Fruit fly (Drosophila melanogaster) whole organism, prepupa: ENCODE results near the gene RpS19b.

ENCODE experiments used
- Blimp-1 ChIP-seq: fragments of 200-800 bp; sonication (Bioruptor generic); optimal IDR thresholded peaks from 3 replicates; lab custom pipeline; 2017; ENCODE audit warnings: missing biosample characterization, missing genetic modification characterization, mild to moderate bottlenecking, moderate library complexity, missing genetic modification reagents
- CG10669 ChIP-seq: fragments of 200-800 bp; sonication (Bioruptor generic); optimal IDR thresholded peaks from 3 replicates; lab custom pipeline; 2018; ENCODE audit warnings: missing biosample characterization, mild to moderate bottlenecking, missing genetic modification characterization, moderate library complexity
- CG11762 ChIP-seq: fragments of 200-800 bp; sonication (Bioruptor generic); optimal IDR thresholded peaks from 3 replicates; lab custom pipeline; 2016; ENCODE audit warnings: missing biosample characterization, missing genetic modification characterization; ENCODE audit not compliant: insufficient read depth
- CG15336 ChIP-seq: fragments of 200-800 bp; sonication (Bioruptor generic); IDR thresholded peaks from 2 replicates; pipeline ENCODE4 v1.3.6; 2022; ENCODE audit warnings: missing biosample characterization, missing genetic modification characterization
- CG1621 ChIP-seq: fragments of 200-800 bp; sonication (Bioruptor generic); optimal IDR thresholded peaks from 3 replicates; lab custom pipeline; 2018; ENCODE audit warnings: missing biosample characterization, mild to moderate bottlenecking, missing genetic modification characterization
- CG16779 ChIP-seq: fragments of 200-800 bp; sonication (Bioruptor generic); optimal IDR thresholded peaks from 3 replicates; lab custom pipeline; 2017; ENCODE audit warnings: missing biosample characterization, mild to moderate bottlenecking, missing genetic modification characterization
- CG3032 ChIP-seq: fragments of 200-800 bp; optimal IDR thresholded peaks from 2 replicates; lab custom pipeline; 2019; ENCODE audit warnings: missing biosample characterization, mild to moderate bottlenecking, missing genetic modification characterization, moderate library complexity
- CG32006 ChIP-seq: fragments of 200-800 bp; sonication (Bioruptor generic); optimal IDR thresholded peaks from 3 replicates; lab custom pipeline; 2017; ENCODE audit warnings: missing biosample characterization, mild to moderate bottlenecking, missing genetic modification characterization
- CG34406 ChIP-seq: fragments of 200-800 bp; sonication (Bioruptor generic); optimal IDR thresholded peaks from 3 replicates; lab custom pipeline; 2016; ENCODE audit warnings: missing biosample characterization, missing genetic modification characterization
- CG3919 ChIP-seq: fragments of 200-800 bp; sonication (Bioruptor generic); optimal IDR thresholded peaks from 3 replicates; lab custom pipeline; 2016; ENCODE audit warnings: missing biosample characterization, missing genetic modification characterization
- CG6163 ChIP-seq: fragments of 200-800 bp; sonication (Bioruptor generic); IDR thresholded peaks from 3 replicates; pipeline ENCODE4 v1.3.6; 2022; ENCODE audit warnings: missing biosample characterization, missing genetic modification characterization
- CG6276 ChIP-seq: fragments of 200-800 bp; sonication (Bioruptor generic); optimal IDR thresholded peaks from 2 replicates; lab custom pipeline; 2017; ENCODE audit warnings: missing biosample characterization, mild to moderate bottlenecking, missing genetic modification characterization
- CG6808 ChIP-seq: fragments of 200-800 bp; sonication (Bioruptor generic); optimal IDR thresholded peaks from 3 replicates; lab custom pipeline; 2017; ENCODE audit warnings: missing biosample characterization, missing genetic modification characterization, mild to moderate bottlenecking, moderate library complexity, missing genetic modification reagents
- CG6854 ChIP-seq: fragments of 200-800 bp; sonication (Bioruptor generic); optimal IDR thresholded peaks from 2 replicates; lab custom pipeline; 2017; ENCODE audit warnings: missing biosample characterization, mild to moderate bottlenecking, missing genetic modification characterization
- CG7368 ChIP-seq: fragments of 200-800 bp; sonication (Bioruptor generic); optimal IDR thresholded peaks from 3 replicates; lab custom pipeline; 2016; ENCODE audit warnings: missing biosample characterization, missing genetic modification characterization
- CG8119 ChIP-seq: fragments of 200-800 bp; sonication (Bioruptor generic); IDR thresholded peaks from 3 replicates; pipeline ENCODE4 v1.3.6; 2022; ENCODE audit warnings: missing biosample characterization, missing genetic modification characterization
- CG8319 ChIP-seq: fragments of 200-800 bp; sonication (Bioruptor generic); optimal IDR thresholded peaks from 3 replicates; lab custom pipeline; 2016; ENCODE audit warnings: missing biosample characterization, missing genetic modification characterization
- CG9139 ChIP-seq: fragments of 200-800 bp; sonication (Bioruptor generic); optimal IDR thresholded peaks from 3 replicates; lab custom pipeline; 2017; ENCODE audit warnings: missing biosample characterization, mild to moderate bottlenecking, missing genetic modification characterization
- Eip75B ChIP-seq: fragments of 200-800 bp; sonication (Bioruptor generic); optimal IDR thresholded peaks from 3 replicates; lab custom pipeline; 2016; ENCODE audit warnings: missing biosample characterization, missing genetic modification characterization
- Ets96B ChIP-seq: fragments of 200-800 bp; optimal IDR thresholded peaks from 2 replicates; lab custom pipeline; 2019; ENCODE audit warnings: missing biosample characterization, mild to moderate bottlenecking, missing genetic modification characterization, moderate library complexity
- Hr38 ChIP-seq: sonication (Bioruptor generic); optimal IDR thresholded peaks from 2 replicates; lab custom pipeline; 2016; ENCODE audit warnings: missing biosample characterization, missing genetic modification characterization
- Hr39 ChIP-seq: fragments of 200-800 bp; sonication (Bioruptor generic); optimal IDR thresholded peaks from 2 replicates; lab custom pipeline; 2016; ENCODE audit warnings: missing biosample characterization, missing genetic modification characterization
- Sox14 ChIP-seq: fragments of 200-800 bp; sonication (Bioruptor generic); optimal IDR thresholded peaks from 3 replicates; lab custom pipeline; 2016; ENCODE audit warnings: missing biosample characterization, missing genetic modification characterization
- Sox15 ChIP-seq: fragments of 200-800 bp; sonication (Bioruptor generic); optimal IDR thresholded peaks from 3 replicates; lab custom pipeline; 2016; ENCODE audit warnings: missing biosample characterization, missing genetic modification characterization
- achi ChIP-seq: fragments of 200-800 bp; sonication (Bioruptor generic); optimal IDR thresholded peaks from 3 replicates; lab custom pipeline; 2016; ENCODE audit warnings: missing biosample characterization, missing genetic modification characterization
- dac ChIP-seq: fragments of 200-800 bp; sonication (Bioruptor generic); optimal IDR thresholded peaks from 2 replicates; lab custom pipeline; 2017; ENCODE audit warnings: missing biosample characterization, mild to moderate bottlenecking, missing genetic modification characterization
- dsx ChIP-seq: fragments of 200-800 bp; optimal IDR thresholded peaks from 3 replicates; lab custom pipeline; 2019; ENCODE audit warnings: missing biosample characterization, mild to moderate bottlenecking, missing genetic modification characterization, moderate library complexity; ENCODE audit not compliant: poor library complexity, severe bottlenecking
- eg ChIP-seq: fragments of 200-800 bp; sonication (Bioruptor generic); IDR thresholded peaks from 3 replicates; pipeline ENCODE4 v1.3.6; 2022; ENCODE audit warnings: missing biosample characterization, missing genetic modification characterization
- fd59A ChIP-seq: fragments of 200-800 bp; sonication (Bioruptor generic); optimal IDR thresholded peaks from 2 replicates; lab custom pipeline; 2017; ENCODE audit warnings: missing biosample characterization, mild to moderate bottlenecking, missing genetic modification characterization, missing genetic modification reagents
- fd85E ChIP-seq: fragments of 200-800 bp; sonication (Bioruptor generic); optimal IDR thresholded peaks from 3 replicates; lab custom pipeline; 2016; ENCODE audit warnings: missing biosample characterization, missing genetic modification characterization
- fkh ChIP-seq: fragments of 200-800 bp; sonication (Bioruptor generic); optimal IDR thresholded peaks from 3 replicates; lab custom pipeline; 2017; ENCODE audit warnings: missing biosample characterization, mild to moderate bottlenecking, missing genetic modification characterization, moderate library complexity
- lz ChIP-seq: fragments of 200-800 bp; sonication (Bioruptor generic); optimal IDR thresholded peaks from 3 replicates; lab custom pipeline; 2016; ENCODE audit warnings: missing biosample characterization, missing genetic modification characterization
- pdm3 ChIP-seq: fragments of 200-800 bp; sonication (Bioruptor generic); optimal IDR thresholded peaks from 3 replicates; lab custom pipeline; 2016; ENCODE audit warnings: missing biosample characterization, missing genetic modification characterization
- salr ChIP-seq, 2 experiments: fragments of 200-800 bp; sonication (Bioruptor generic); optimal IDR thresholded peaks; 3 replicates each; lab custom pipeline; 2016 to 2018; ENCODE audit warnings: missing biosample characterization in 2 of 2, missing genetic modification characterization in 2 of 2, mild to moderate bottlenecking in 1 of 2
- spab ChIP-seq: fragments of 200-800 bp; sonication (Bioruptor generic); optimal IDR thresholded peaks from 2 replicates; lab custom pipeline; 2017; ENCODE audit warnings: missing biosample characterization, mild to moderate bottlenecking, missing genetic modification characterization, missing genetic modification reagents
- svp ChIP-seq: fragments of 200-800 bp; sonication (Bioruptor generic); peaks from one replicate; lab custom pipeline; 2016; ENCODE audit warnings: missing biosample characterization, missing genetic modification characterization
- vri ChIP-seq: fragments of 200-800 bp; sonication (Bioruptor generic); optimal IDR thresholded peaks from 3 replicates; lab custom pipeline; 2016; ENCODE audit warnings: missing biosample characterization, mild to moderate bottlenecking, missing genetic modification characterization

The RpS19b gene

DNA sequence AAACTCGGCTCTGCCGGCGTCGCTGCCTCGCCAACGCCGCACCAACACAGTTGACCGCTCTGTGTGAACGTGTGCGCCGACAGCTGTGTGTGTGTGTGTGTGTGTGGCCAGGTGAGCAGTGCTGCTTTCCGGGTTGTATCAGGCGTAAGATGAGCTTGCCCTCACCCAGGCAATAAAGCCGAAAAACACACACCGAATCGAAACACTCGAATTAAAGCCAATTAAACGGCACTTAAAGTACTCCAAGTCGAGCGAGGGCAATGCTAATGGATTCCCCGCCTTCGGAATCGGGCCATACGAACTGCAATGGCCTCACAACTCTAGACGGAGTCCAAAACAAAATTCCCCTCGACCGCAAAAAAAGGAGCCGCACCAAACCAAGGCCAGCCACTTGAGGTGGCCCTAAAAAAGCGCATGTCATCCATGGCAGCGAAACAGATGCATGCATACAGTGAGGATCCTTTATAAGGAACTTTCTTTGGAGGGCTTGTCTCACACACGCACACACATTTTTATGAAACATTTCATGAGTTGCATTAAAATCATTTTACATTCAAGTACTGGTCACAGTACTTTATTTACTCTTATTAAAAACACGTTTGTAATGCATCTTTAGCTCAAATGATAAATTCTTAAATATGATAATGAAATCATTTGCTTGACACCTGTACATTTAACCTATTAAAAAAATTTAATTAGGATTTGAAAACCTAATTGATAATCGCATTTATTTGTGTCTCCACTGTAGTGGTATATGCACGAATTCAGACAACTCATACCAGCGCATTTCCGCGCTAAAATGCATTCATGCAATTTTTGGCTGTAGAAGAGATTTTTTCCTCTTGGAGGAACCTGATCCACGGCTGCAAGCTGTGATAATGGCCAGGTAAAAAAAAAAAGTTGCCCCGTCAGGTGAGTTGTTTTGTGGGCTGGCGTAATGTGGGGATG is 15.4 kb upstream of the RpS19b start (continued):
- TF ChIP-seq achi (GFP tag; lab: Kevin White, UChicago) (peak; percentile 94), CG6163 (GFP tag; lab: Robert Waterston, UW) (peak; percentile 87), eg (GFP tag; lab: Robert Waterston, UW) (peak; percentile 78), pdm3 (peak; percentile 96), fd85E (GFP tag; lab: Kevin White, UChicago) (peak; percentile 81), salr (GFP tag; optimal IDR thresholded peaks at IDR 0.05; lab: Kevin White, UChicago) (peak; percentile 92), fkh (GFP tag; lab: Kevin White, UChicago) (no peak), CG6276 (peak; percentile 89), CG3919 (GFP tag; lab: Kevin White, UChicago) (peak; percentile 96), Sox15 (GFP tag; lab: Kevin White, UChicago) (peak; percentile 94), Eip75B (GFP tag; lab: Kevin White, UChicago) (peak; percentile 96), CG9139 (GFP tag; lab: Kevin White, UChicago) (peak; percentile 91), Blimp-1 (peak; percentile 67), svp (GFP tag; lab: Kevin White, UChicago) (peak; percentile 99), vri (GFP tag; lab: Kevin White, UChicago) (peak; percentile 88), lz (GFP tag; lab: Kevin White, UChicago) (peak; percentile 95), CG34406 (GFP tag; lab: Kevin White, UChicago) (peak; percentile 95), CG7368 (GFP tag; lab: Kevin White, UChicago) (peak; percentile 89), dac (GFP tag; lab: Kevin White, UChicago) (peak; percentile 73)

- no peak for TF ChIP-seq achi (GFP tag; lab: Kevin White, UChicago)
- no peak for TF ChIP-seq CG3032 (tag; lab: Kevin White, UChicago)
- TF ChIP-seq CG9139 (GFP tag; lab: Kevin White, UChicago) = no peak
- TF ChIP-seq salr (GFP tag; optimal IDR thresholded peaks at IDR 0.05; lab: Kevin White, UChicago) = no peak
- no peak for TF ChIP-seq pdm3
- TF ChIP-seq CG15336 (GFP tag; lab: Robert Waterston, UW) = no peak
- TF ChIP-seq CG6808 (GFP tag; lab: Kevin White, UChicago) = no peak
- TF ChIP-seq spab (GFP tag; lab: Kevin White, UChicago) = no peak
- no peak for TF ChIP-seq CG7368 (GFP tag; lab: Kevin White, UChicago)
- TF ChIP-seq svp (GFP tag; lab: Kevin White, UChicago) = no peak
- TF ChIP-seq fd59A = no peak
- no peak for TF ChIP-seq dsx (GFP tag; lab: Kevin White, UChicago)
- no peak for TF ChIP-seq Ets96B
- no peak for TF ChIP-seq Hr39
Observed at dm6 chr3R:23948324-23948465, 14.9 kb upstream of the RpS19b start, which contains the start of gene CG12268. TSS of gene CG12268 (minus strand) at chr3R:23948424.

DNA sequence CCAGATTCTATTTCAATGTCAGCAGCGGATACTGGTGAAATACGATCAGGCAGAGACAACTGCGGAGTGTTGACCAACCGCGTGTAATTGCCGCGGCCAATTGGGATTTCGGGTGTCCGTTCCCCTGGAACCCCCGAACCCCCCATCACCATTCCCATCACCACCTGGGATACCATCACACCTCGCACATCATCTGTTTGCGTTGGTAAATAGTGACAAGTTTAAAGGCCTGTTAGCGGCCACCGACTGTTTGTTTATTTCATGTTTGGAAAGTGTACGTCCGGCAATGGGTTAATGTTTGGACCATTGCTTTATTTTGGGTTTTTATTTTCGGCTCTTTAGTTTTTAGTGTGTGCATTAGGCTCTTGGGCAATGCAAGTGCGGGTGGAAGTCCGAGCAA is 13.7 kb upstream of the RpS19b start:
- TF ChIP-seq CG6276 = no peak
- TF ChIP-seq fkh (GFP tag; lab: Kevin White, UChicago) = peak; percentile 88

DNA sequence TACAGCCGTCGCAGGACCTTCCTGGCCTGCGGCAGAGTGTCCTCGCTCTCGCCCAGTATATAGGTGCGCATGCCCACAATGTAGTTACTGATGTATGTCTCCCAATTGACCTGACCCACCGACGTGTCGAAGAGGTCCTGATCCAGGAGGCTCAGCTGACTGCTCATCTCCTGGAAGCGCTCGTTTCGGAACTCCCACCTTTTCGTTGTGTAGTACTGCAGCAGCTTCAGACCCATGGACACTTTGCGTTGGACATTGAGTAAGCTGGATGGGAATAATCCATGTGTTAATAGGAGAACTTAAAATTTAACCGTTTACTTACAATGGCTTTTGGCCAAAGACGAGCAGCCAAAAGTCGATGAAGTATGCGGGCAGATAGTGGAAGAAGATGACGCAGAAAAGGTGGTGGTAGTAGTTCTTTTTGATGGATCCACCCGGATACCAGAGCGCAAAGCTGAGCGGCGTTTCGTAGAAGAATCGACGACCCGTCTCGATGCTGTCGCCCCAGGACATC is 10.6 kb upstream of the RpS19b start:
- no peak for TF ChIP-seq Ets96B
- TF ChIP-seq fkh (GFP tag; lab: Kevin White, UChicago) = no peak
- TF ChIP-seq Hr38 (GFP tag; lab: Kevin White, UChicago) = no peak
- no peak for TF ChIP-seq CG6854 (GFP tag; lab: Kevin White, UChicago)
- TF ChIP-seq CG34406 (GFP tag; lab: Kevin White, UChicago) = no peak
- TF ChIP-seq CG10669 = no peak
- TF ChIP-seq Sox14 = no peak
- no peak for TF ChIP-seq fd85E (GFP tag; lab: Kevin White, UChicago)
- TF ChIP-seq CG1621 = no peak
- TF ChIP-seq CG8119 = no peak
- no peak for TF ChIP-seq CG6276
- no peak for TF ChIP-seq spab (GFP tag; lab: Kevin White, UChicago)
- TF ChIP-seq CG15336 (GFP tag; lab: Robert Waterston, UW) = no peak
- no peak for TF ChIP-seq CG8319
- TF ChIP-seq CG32006 = no peak
- no peak for TF ChIP-seq achi (GFP tag; lab: Kevin White, UChicago)
- TF ChIP-seq CG11762 (GFP tag; lab: Kevin White, UChicago) = no peak
- no peak for TF ChIP-seq CG16779 (tag; lab: Kevin White, UChicago)
